Worm (Caenorhabditis elegans) whole organism, young adult: Measurements from ENCODE around the gene rpoa-1.

Experiments
- B0019.2 ChIP-seq: fragments of 200-800 bp; sonication (Bioruptor generic); conservative IDR thresholded peaks from 2 replicates; pipeline ENCODE4 v1.3.6; 2022; ENCODE audit warnings: missing genetic modification reagents, missing genetic modification characterization, missing compliant biosample characterization
- B0261.1 ChIP-seq: sonication (generic microtip); optimal IDR thresholded peaks from 2 replicates; lab custom pipeline; 2016; ENCODE audit warnings: mild to moderate bottlenecking, missing genetic modification characterization, moderate library complexity, missing compliant biosample characterization
- D2030.7 ChIP-seq: fragments of 200-800 bp; sonication (Bioruptor generic); IDR thresholded peaks from 2 replicates; pipeline ENCODE4 v1.3.6; 2022; ENCODE audit warnings: missing genetic modification reagents, missing genetic modification characterization, missing compliant biosample characterization
- F23B12.7 ChIP-seq: sonication (generic microtip); optimal IDR thresholded peaks from 2 replicates; lab custom pipeline; 2017; ENCODE audit warnings: missing genetic modification characterization, mild to moderate bottlenecking, missing compliant biosample characterization, antibody characterized with exemption, moderate library complexity; ENCODE audit not compliant: insufficient read depth
- F49E8.2 ChIP-seq: sonication (generic microtip); optimal IDR thresholded peaks from 3 replicates; lab custom pipeline; 2017; ENCODE audit warnings: missing genetic modification characterization, mild to moderate bottlenecking, missing compliant biosample characterization, antibody characterized with exemption, moderate library complexity; ENCODE audit not compliant: insufficient read depth
- F57C9.4 ChIP-seq: sonication (generic microtip); optimal IDR thresholded peaks from 2 replicates; lab custom pipeline; 2017; ENCODE audit warnings: mild to moderate bottlenecking, missing genetic modification characterization, missing compliant biosample characterization
- K11D2.4 ChIP-seq: fragments of 200-800 bp; sonication (Bioruptor generic); IDR thresholded peaks from 2 replicates; pipeline ENCODE4 v1.3.6; 2022; ENCODE audit warnings: missing genetic modification reagents, missing genetic modification characterization, missing compliant biosample characterization
- K12H6.12 ChIP-seq: fragments of 200-800 bp; sonication (Bioruptor generic); optimal IDR thresholded peaks from 2 replicates; lab custom pipeline; 2018; ENCODE audit warnings: mild to moderate bottlenecking, missing genetic modification characterization, missing compliant biosample characterization
- Y53G8AR.9 ChIP-seq: fragments of 200-800 bp; sonication (Bioruptor generic); conservative IDR thresholded peaks from 2 replicates; pipeline ENCODE4 v1.3.6; 2022; ENCODE audit warnings: missing genetic modification reagents, missing genetic modification characterization, missing compliant biosample characterization
- ama-1 ChIP-seq, 3 experiments: fragments of 150-350 bp in 1 of 3; sonication (generic microtip) in 2 of 3; optimal IDR thresholded peaks; 2 replicates each; lab custom pipeline; 2014 to 2018; ENCODE audit warnings: missing biosample characterization in 2 of 3, missing genetic modification characterization in 2 of 3, missing genetic modification reagents in 2 of 3
- atf-7 ChIP-seq: sonication (generic microtip); optimal IDR thresholded peaks from 2 replicates; lab custom pipeline; 2017; ENCODE audit warnings: mild to moderate bottlenecking, missing genetic modification characterization, missing compliant biosample characterization
- cebp-1 ChIP-seq, 2 experiments: fragments of 200-800 bp in 1 of 2; sonication (Bioruptor generic) in 1 of 2; sonication (generic microtip) in 1 of 2; IDR thresholded peaks in 1 of 2; optimal IDR thresholded peaks in 1 of 2; 2 replicates each; pipeline versions ENCODE4 v1.3.6 to Lab custom; 2017 to 2022; ENCODE audit warnings: missing compliant biosample characterization in 2 of 2, missing genetic modification characterization in 2 of 2, mild to moderate bottlenecking in 1 of 2, missing genetic modification reagents in 1 of 2, moderate library complexity in 1 of 2
- ceh-79 ChIP-seq: sonication (generic microtip); optimal IDR thresholded peaks from 2 replicates; lab custom pipeline; 2017; ENCODE audit warnings: mild to moderate bottlenecking, missing genetic modification characterization, missing compliant biosample characterization
- die-1 ChIP-seq: sonication (generic microtip); optimal IDR thresholded peaks from 2 replicates; lab custom pipeline; 2016; ENCODE audit warnings: missing genotype, mild to moderate bottlenecking, missing genetic modification characterization, missing compliant biosample characterization
- dox-1 ChIP-seq: fragments of 200-800 bp; sonication (Bioruptor generic); IDR thresholded peaks from 2 replicates; pipeline ENCODE4 v1.3.6; 2022; ENCODE audit warnings: missing genetic modification reagents, missing genetic modification characterization, missing compliant biosample characterization
- ekl-4 ChIP-seq: fragments of 200-800 bp; sonication (Bioruptor generic); IDR thresholded peaks from 2 replicates; pipeline ENCODE4 v1.3.6; 2022; ENCODE audit warnings: missing genetic modification reagents, missing genetic modification characterization, missing compliant biosample characterization
- gei-17 ChIP-seq: fragments of 200-800 bp; sonication (Bioruptor generic); optimal IDR thresholded peaks from 2 replicates; lab custom pipeline; 2018; ENCODE audit warnings: mild to moderate bottlenecking, missing genetic modification characterization, missing compliant biosample characterization
- hlh-12 ChIP-seq: sonication (generic microtip); optimal IDR thresholded peaks from 2 replicates; lab custom pipeline; 2016; ENCODE audit warnings: missing genetic modification characterization, missing compliant biosample characterization
- hmg-1.2 ChIP-seq: fragments of 200-800 bp; sonication (Bioruptor generic); IDR thresholded peaks from 2 replicates; pipeline ENCODE4 v1.3.6; 2022; ENCODE audit warnings: missing genetic modification reagents, missing genetic modification characterization, missing compliant biosample characterization
- hmg-20 ChIP-seq: fragments of 200-800 bp; sonication (Bioruptor generic); IDR thresholded peaks from 2 replicates; pipeline ENCODE4 v1.3.6; 2022; ENCODE audit warnings: missing genetic modification reagents, missing genetic modification characterization, missing compliant biosample characterization
- let-526 ChIP-seq: fragments of 200-800 bp; sonication (Bioruptor generic); IDR thresholded peaks from 2 replicates; pipeline ENCODE4 v1.3.6; 2022; ENCODE audit warnings: missing genetic modification reagents, missing genetic modification characterization, missing compliant biosample characterization
- lin-26 ChIP-seq: fragments of 200-800 bp; sonication (Bioruptor generic); IDR thresholded peaks from 2 replicates; pipeline ENCODE4 v1.3.6; 2022; ENCODE audit warnings: missing genetic modification reagents, missing genetic modification characterization, missing compliant biosample characterization
- lir-1 ChIP-seq: fragments of 200-800 bp; sonication (Bioruptor generic); conservative IDR thresholded peaks from 2 replicates; pipeline ENCODE4 v1.3.6; 2022; ENCODE audit warnings: missing genetic modification reagents, missing genetic modification characterization, missing compliant biosample characterization
- lsl-1 ChIP-seq: fragments of 200-800 bp; sonication (Bioruptor generic); optimal IDR thresholded peaks from 2 replicates; lab custom pipeline; 2018; ENCODE audit warnings: mild to moderate bottlenecking, missing genetic modification characterization, moderate library complexity, missing compliant biosample characterization
- lsy-27 ChIP-seq: sonication (generic microtip); optimal IDR thresholded peaks from 2 replicates; lab custom pipeline; 2017; ENCODE audit warnings: missing genetic modification characterization, mild to moderate bottlenecking, missing compliant biosample characterization, antibody characterized with exemption, missing genotype, borderline replicate concordance; ENCODE audit not compliant: insufficient read depth
- nfya-2 ChIP-seq: fragments of 200-800 bp; sonication (Bioruptor generic); IDR thresholded peaks from 2 replicates; pipeline ENCODE4 v1.3.6; 2022; ENCODE audit warnings: missing genetic modification reagents, missing genetic modification characterization, missing compliant biosample characterization
- nfyb-1 ChIP-seq: fragments of 200-800 bp; sonication (Bioruptor generic); IDR thresholded peaks from 2 replicates; pipeline ENCODE4 v1.3.6; 2022; ENCODE audit warnings: missing genetic modification reagents, missing genetic modification characterization, missing compliant biosample characterization
- nhr-120 ChIP-seq: fragments of 200-800 bp; sonication (Bioruptor generic); IDR thresholded peaks from 2 replicates; pipeline ENCODE4 v1.3.6; 2022; ENCODE audit warnings: missing genetic modification characterization, missing compliant biosample characterization
- nhr-179 ChIP-seq: sonication (generic microtip); optimal IDR thresholded peaks from 2 replicates; lab custom pipeline; 2016; ENCODE audit warnings: mild to moderate bottlenecking, missing genetic modification characterization, missing compliant biosample characterization
- nhr-80 ChIP-seq: sonication (generic microtip); optimal IDR thresholded peaks from 2 replicates; lab custom pipeline; 2016; ENCODE audit warnings: missing genetic modification characterization, missing compliant biosample characterization
- nhr-90 ChIP-seq: sonication (generic microtip); optimal IDR thresholded peaks from 2 replicates; lab custom pipeline; 2016; ENCODE audit warnings: missing genotype, mild to moderate bottlenecking, missing genetic modification characterization, missing compliant biosample characterization
- rpc-1 ChIP-seq, 2 experiments: fragments of 150-350 bp in 1 of 2; sonication (generic microtip) in 1 of 2; optimal IDR thresholded peaks; 2 replicates each; lab custom pipeline; 2014 to 2018; ENCODE audit warnings: missing biosample characterization in 1 of 2, missing genetic modification characterization in 1 of 2, missing genetic modification reagents in 1 of 2, missing genotype in 1 of 2
- snpc-1.3 ChIP-seq: sonication (generic microtip); optimal IDR thresholded peaks from 2 replicates; lab custom pipeline; 2017; ENCODE audit warnings: missing genetic modification characterization, mild to moderate bottlenecking, missing compliant biosample characterization, antibody characterized with exemption, moderate library complexity, missing genotype, missing genetic modification reagents; ENCODE audit not compliant: insufficient read depth
- snpc-3.4 ChIP-seq: sonication (generic microtip); optimal IDR thresholded peaks from 2 replicates; lab custom pipeline; 2017; ENCODE audit warnings: missing genetic modification characterization, mild to moderate bottlenecking, missing compliant biosample characterization, antibody characterized with exemption, moderate library complexity, missing genotype, missing genetic modification reagents
- somi-1 ChIP-seq: fragments of 200-800 bp; sonication (Bioruptor generic); optimal IDR thresholded peaks from 2 replicates; lab custom pipeline; 2018; ENCODE audit warnings: mild to moderate bottlenecking, missing genetic modification characterization, missing compliant biosample characterization
- tbx-9 ChIP-seq: sonication (generic microtip); optimal IDR thresholded peaks from 2 replicates; lab custom pipeline; 2016; ENCODE audit warnings: borderline replicate concordance, missing genetic modification characterization, inconsistent platforms, missing compliant biosample characterization
- unc-62 ChIP-seq: fragments of 150-350 bp; optimal IDR thresholded peaks from 2 replicates; lab custom pipeline; 2014; ENCODE audit warnings: missing biosample characterization, missing genetic modification reagents, missing genetic modification characterization
- zfh-2 ChIP-seq: fragments of 200-800 bp; sonication (Bioruptor generic); conservative IDR thresholded peaks from 2 replicates; pipeline ENCODE4 v1.3.6; 2022; ENCODE audit warnings: missing genetic modification reagents, missing genetic modification characterization, missing compliant biosample characterization
- zim-3 ChIP-seq: sonication (generic microtip); optimal IDR thresholded peaks from 2 replicates; lab custom pipeline; 2017; ENCODE audit warnings: mild to moderate bottlenecking, missing genetic modification characterization, moderate library complexity, missing compliant biosample characterization
- ztf-26 ChIP-seq: sonication (generic microtip); optimal IDR thresholded peaks from 2 replicates; lab custom pipeline; 2017; ENCODE audit warnings: missing genetic modification characterization, missing compliant biosample characterization
- ztf-28 ChIP-seq: fragments of 200-800 bp; sonication (Bioruptor generic); IDR thresholded peaks from 2 replicates; pipeline ENCODE4 v1.3.6; 2022; ENCODE audit warnings: missing genetic modification reagents, missing genetic modification characterization, missing compliant biosample characterization

The rpoa-1 gene

DNA sequence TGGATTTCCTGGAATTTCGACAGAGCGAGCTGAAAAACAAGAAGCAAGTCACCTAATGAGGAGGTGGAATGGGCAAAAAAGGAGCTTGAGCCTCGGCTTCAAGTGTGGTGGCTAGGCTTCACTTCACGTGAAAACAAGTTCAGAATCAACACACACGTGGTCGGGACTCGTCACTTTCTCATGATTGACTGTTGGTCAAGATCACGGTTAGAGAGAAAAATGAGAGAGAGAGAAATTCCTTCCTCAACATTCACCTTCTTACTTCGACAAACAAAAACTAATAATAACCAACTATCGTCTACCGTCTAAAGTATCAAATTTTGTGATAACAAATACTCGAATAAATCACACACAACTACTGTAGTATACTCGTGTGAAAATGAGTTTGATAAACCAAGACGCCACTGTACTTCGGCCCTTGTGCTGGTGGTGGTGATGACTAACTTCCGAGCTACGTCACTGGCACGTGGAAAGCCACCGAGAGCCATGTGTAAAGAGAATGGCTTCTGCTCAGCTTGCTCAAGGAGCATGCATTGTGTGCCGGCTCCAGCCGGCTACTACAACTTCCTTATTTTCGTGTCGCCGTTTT lies 20.9 kb downstream of the rpoa-1 start:
- TF ChIP-seq cebp-1 (GFP tag; IDR thresholded peaks at IDR 0.05; lab: Robert Waterston, UW) (no peak), cebp-1 (tag; optimal IDR thresholded peaks at IDR 0.05; lab: Kevin White, UChicago) (peak; percentile 21), snpc-1.3 (tag; lab: Kevin White, UChicago) (no peak), dox-1 (GFP tag; lab: Robert Waterston, UW) (0 out of 2 replicates have a peak, but pooled peaks have one; percentile 4), ztf-26 (tag; lab: Kevin White, UChicago) (peak; percentile 29), somi-1 (GFP tag; lab: Kevin White, UChicago) (peak; percentile 17), zim-3 (tag; lab: Kevin White, UChicago) (no peak), K12H6.12 (peak; percentile 24)

- TF ChIP-seq nhr-179 (no peak), somi-1 (GFP tag; lab: Kevin White, UChicago) (no peak), ekl-4 (no peak), nfyb-1 (GFP tag; lab: Robert Waterston, UW) (0 out of 2 replicates have a peak, but pooled peaks have one; percentile 33), lir-1 (GFP tag; lab: Robert Waterston, UW) (no peak), nhr-80 (tag; lab: Kevin White, UChicago) (peak; percentile 20), dox-1 (GFP tag; lab: Robert Waterston, UW) (no peak), F57C9.4 (tag; lab: Kevin White, UChicago) (no peak)
These were observed 22.5 kb downstream of the rpoa-1 start for ce11 chrII:13672057-13672456.

DNA sequence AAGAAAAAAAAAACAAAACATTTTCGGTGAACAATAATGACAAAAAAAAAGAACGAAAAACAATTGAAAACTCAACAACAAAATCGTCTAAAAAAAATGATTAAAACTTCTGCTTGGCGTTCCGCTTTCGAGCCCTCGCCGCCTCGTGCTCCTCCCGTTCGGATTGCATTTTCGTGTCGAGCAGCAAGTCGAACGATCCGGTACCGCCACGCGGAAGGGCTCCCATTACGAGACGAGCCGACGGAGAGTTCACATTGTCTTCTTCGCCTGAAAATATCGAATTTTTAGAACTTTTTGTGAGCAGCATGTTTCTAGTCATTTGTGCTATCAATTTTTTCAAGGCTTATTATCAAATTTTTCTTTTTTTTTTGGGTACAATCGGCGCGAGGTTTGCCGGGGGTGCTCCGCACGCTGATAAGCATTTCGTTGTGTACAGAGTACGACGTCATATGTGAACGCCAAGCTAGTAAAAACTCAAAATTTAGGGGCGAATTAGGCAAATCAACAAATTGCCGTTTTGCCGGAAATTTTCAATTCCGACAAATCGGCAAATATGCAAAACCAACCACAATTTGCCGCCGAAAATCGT lies 23.8 kb downstream of the rpoa-1 start:
- TF ChIP-seq gei-17 (GFP tag; lab: Kevin White, UChicago): no peak
- 0 out of 2 replicates have a peak, but pooled peaks have one; percentile 26 for TF ChIP-seq dox-1 (GFP tag; lab: Robert Waterston, UW)
- no peak for TF ChIP-seq F49E8.2
- TF ChIP-seq K12H6.12: no peak
- no peak for TF ChIP-seq F23B12.7 (tag; lab: Kevin White, UChicago)
- TF ChIP-seq ceh-79 (tag; lab: Kevin White, UChicago): no peak
- TF ChIP-seq B0019.2 (GFP tag; lab: Robert Waterston, UW): no peak
- TF ChIP-seq K11D2.4: no peak
- TF ChIP-seq lsy-27 (tag; lab: Kevin White, UChicago): no peak
- no peak for TF ChIP-seq ama-1 (optimal IDR thresholded peaks at IDR 0.05; lab: Kevin White, UChicago)
- no peak for TF ChIP-seq ama-1 (GFP tag; optimal IDR thresholded peaks at IDR 0.05; lab: Kevin White, UChicago)
- no peak for TF ChIP-seq nhr-90
- no peak for TF ChIP-seq hlh-12 (tag; lab: Kevin White, UChicago)
- TF ChIP-seq lin-26: no peak
- no peak for TF ChIP-seq ztf-28 (GFP tag; lab: Robert Waterston, UW)
- peak; percentile 64 for TF ChIP-seq zfh-2
- TF ChIP-seq Y53G8AR.9 (GFP tag; lab: Robert Waterston, UW): no peak
- no peak for TF ChIP-seq nfya-2 (GFP tag; lab: Robert Waterston, UW)
- TF ChIP-seq B0261.1: no peak
- no peak for TF ChIP-seq snpc-3.4 (tag; lab: Kevin White, UChicago)
- no peak for TF ChIP-seq rpc-1 (optimal IDR thresholded peaks at IDR 0.05; lab: Kevin White, UChicago)
- no peak for TF ChIP-seq rpc-1 (tag; optimal IDR thresholded peaks at IDR 0.05; lab: Kevin White, UChicago)
- no peak for TF ChIP-seq die-1 (tag; lab: Kevin White, UChicago)
- no peak for TF ChIP-seq unc-62
- TF ChIP-seq tbx-9 (tag; lab: Kevin White, UChicago): no peak
- no peak for TF ChIP-seq lsl-1 (GFP tag; lab: Kevin White, UChicago)
- no peak for TF ChIP-seq D2030.7 (GFP tag; lab: Robert Waterston, UW)
- TF ChIP-seq hmg-20: no peak
- TF ChIP-seq atf-7 (tag; lab: Kevin White, UChicago): peak; percentile 21
- TF ChIP-seq nhr-80 (tag; lab: Kevin White, UChicago): peak; percentile 86
- TF ChIP-seq nhr-179: no peak
- no peak for TF ChIP-seq nhr-120 (GFP tag; lab: Robert Waterston, UW)
- TF ChIP-seq let-526 (GFP tag; lab: Robert Waterston, UW): no peak
- TF ChIP-seq hmg-1.2 (GFP tag; lab: Robert Waterston, UW): no peak
